Worm (Caenorhabditis elegans): Measurements from ENCODE around the gene F41B4.1.

Gene F41B4.1

ce11 chrX:6807137-6807861, 18.4 kb downstream of the F41B4.1 start (continued):
- TF ChIP-seq ceh-20 (GFP tag; IDR thresholded peaks at IDR 0.05) (no peak), ceh-62 (tag; optimal IDR thresholded peaks at IDR 0.05) (no peak), nhr-42 (GFP tag; IDR thresholded peaks at IDR 0.05) (no peak), spr-3 (GFP tag; optimal IDR thresholded peaks at IDR 0.05) (no peak), daf-8 (GFP tag; IDR thresholded peaks at IDR 0.05) (no peak), aly-2 (tag; optimal IDR thresholded peaks at IDR 0.05) (no peak), hmg-1.1 (GFP tag; IDR thresholded peaks at IDR 0.05) (no peak), cey-2 (tag; optimal IDR thresholded peaks at IDR 0.05; ENCODE audit: borderline replicate concordance, insufficient read depth) (no peak), saeg-2 (GFP tag; IDR thresholded peaks at IDR 0.05) (no peak), nhr-6 (tag; optimal IDR thresholded peaks at IDR 0.05) (no peak), Y5F2A.4 (GFP tag; optimal IDR thresholded peaks at IDR 0.05) (no peak), madf-9 (GFP tag; conservative IDR thresholded peaks at IDR 0.05) (no peak), lir-3 (tag; optimal IDR thresholded peaks at IDR 0.05) (no peak), daf-19 (GFP tag; conservative IDR thresholded peaks at IDR 0.05) (no peak), zfp-2 (tag; optimal IDR thresholded peaks at IDR 0.05) (no peak), skn-1 (tag; optimal IDR thresholded peaks at IDR 0.05) (no peak), gei-8 (GFP tag; optimal IDR thresholded peaks at IDR 0.05) (no peak), mdl-1 (tag; optimal IDR thresholded peaks at IDR 0.05) (peak in 1 of 2 experiments; percentile 51), hlh-30 (tag; optimal IDR thresholded peaks at IDR 0.05; ENCODE audit: insufficient read depth) (peak; percentile 77), zag-1 (tag; optimal IDR thresholded peaks at IDR 0.05) (no peak), daf-16 (GFP tag; optimal IDR thresholded peaks at IDR 0.05) (no peak), daf-16 (tag; optimal IDR thresholded peaks at IDR 0.05) (peak; percentile 83), nhr-25 (tag; optimal IDR thresholded peaks at IDR 0.05; ENCODE audit: borderline replicate concordance, insufficient read depth) (no peak), dmd-9 (GFP tag; IDR thresholded peaks at IDR 0.05) (no peak), ceh-32 (tag; optimal IDR thresholded peaks at IDR 0.05; ENCODE audit: poor library complexity) (no peak), lin-1 (GFP tag; IDR thresholded peaks at IDR 0.05) (no peak), egl-27 (tag; optimal IDR thresholded peaks at IDR 0.05) (no peak), Y48G9A.11 (GFP tag; IDR thresholded peaks at IDR 0.05) (no peak), nhr-102 (tag; optimal IDR thresholded peaks at IDR 0.05) (peak; percentile 5), lin-29 (GFP tag; IDR thresholded peaks at IDR 0.05) (no peak), hif-1 (tag; optimal IDR thresholded peaks at IDR 0.05) (no peak), unc-62 (GFP tag; optimal IDR thresholded peaks at IDR 0.05 in 1 of 2) (peak in 1 of 2 experiments; percentile 56), unc-62 (tag; optimal IDR thresholded peaks at IDR 0.05) (no peak), T20F7.1 (GFP tag; optimal IDR thresholded peaks at IDR 0.05) (peak; percentile 44), zip-2 (tag; optimal IDR thresholded peaks at IDR 0.05) (no peak), Y75B8A.6 (GFP tag; IDR thresholded peaks at IDR 0.05) (no peak)

ce11 chrX:6806463-6806862, 19.2 kb downstream of the F41B4.1 start, which contains the start of gene atg-2:
TSS of gene atg-2 (plus strand) at chrX:6806763.
- TF ChIP-seq skn-1 (tag; optimal IDR thresholded peaks at IDR 0.05) (no peak), lin-13 (GFP tag; optimal IDR thresholded peaks at IDR 0.05) (no peak), nhr-6 (tag; optimal IDR thresholded peaks at IDR 0.05) (no peak), Y75B8A.6 (GFP tag; IDR thresholded peaks at IDR 0.05) (no peak), ces-1 (GFP tag; optimal IDR thresholded peaks at IDR 0.05) (no peak), nhr-76 (tag; optimal IDR thresholded peaks at IDR 0.05) (no peak), snpc-1.2 (GFP tag; IDR thresholded peaks at IDR 0.05) (no peak), tag-97 (GFP tag; IDR thresholded peaks at IDR 0.05) (no peak), ceh-32 (tag; optimal IDR thresholded peaks at IDR 0.05; ENCODE audit: poor library complexity) (no peak)
